Fruit fly (Drosophila melanogaster) whole organism, embryonic: ENCODE data around the gene CG13996.

Experiments used
- B-H1 ChIP-seq: fragments of 200-800 bp; sonication (Bioruptor generic); IDR thresholded peaks from 3 replicates; pipeline ENCODE4 v1.3.6; 2022; ENCODE audit warnings: missing biosample characterization, missing genetic modification characterization
- CG10209 ChIP-seq: fragments of 200-800 bp; sonication (Bioruptor generic); optimal IDR thresholded peaks from 3 replicates; lab custom pipeline; 2017; ENCODE audit warnings: missing biosample characterization, mild to moderate bottlenecking, missing genetic modification characterization, missing genetic modification reagents
- CG11247 ChIP-seq: fragments of 200-800 bp; sonication (Bioruptor generic); IDR thresholded peaks from 2 replicates; pipeline ENCODE4 v1.3.6; 2022; ENCODE audit warnings: missing biosample characterization, missing genetic modification characterization
- CG11504 ChIP-seq: fragments of 200-800 bp; sonication (Bioruptor generic); optimal IDR thresholded peaks from 3 replicates; lab custom pipeline; 2019; ENCODE audit warnings: missing biosample characterization, mild to moderate bottlenecking, missing genetic modification characterization, moderate library complexity
- CG12071 ChIP-seq: fragments of 200-800 bp; sonication (Bioruptor generic); optimal IDR thresholded peaks from 3 replicates; lab custom pipeline; 2018; ENCODE audit warnings: missing biosample characterization, mild to moderate bottlenecking, missing genetic modification characterization
- CG13287 ChIP-seq: fragments of 200-800 bp; sonication (Bioruptor generic); IDR thresholded peaks from 2 replicates; pipeline ENCODE4 v1.3.6; 2022; ENCODE audit warnings: missing biosample characterization, missing genetic modification characterization; ENCODE audit not compliant: partially characterized antibody
- CG13894 ChIP-seq: fragments of 200-800 bp; sonication (Bioruptor generic); optimal IDR thresholded peaks from 3 replicates; lab custom pipeline; 2018; ENCODE audit warnings: missing biosample characterization, mild to moderate bottlenecking, missing genetic modification characterization, moderate library complexity
- CG17829 ChIP-seq: fragments of 200-800 bp; optimal IDR thresholded peaks from 2 replicates; lab custom pipeline; 2019; ENCODE audit warnings: missing biosample characterization, mild to moderate bottlenecking, missing genetic modification characterization, moderate library complexity
- CG31441 ChIP-seq: fragments of 200-800 bp; sonication (Bioruptor generic); IDR thresholded peaks from 2 replicates; pipeline ENCODE4 v1.3.6; 2022; ENCODE audit warnings: missing biosample characterization, missing genetic modification characterization
- CG4282 ChIP-seq: fragments of 200-800 bp; sonication (Bioruptor generic); optimal IDR thresholded peaks from 2 replicates; lab custom pipeline; 2016; ENCODE audit warnings: missing biosample characterization, missing genetic modification characterization
- CG4328 ChIP-seq: fragments of 200-800 bp; sonication (Bioruptor generic); optimal IDR thresholded peaks from 3 replicates; lab custom pipeline; 2017; ENCODE audit warnings: missing biosample characterization, missing genetic modification reagents, missing genetic modification characterization
- CG6654 ChIP-seq: fragments of 200-800 bp; sonication (Bioruptor generic); optimal IDR thresholded peaks from 2 replicates; lab custom pipeline; 2017; ENCODE audit warnings: missing biosample characterization, mild to moderate bottlenecking, missing genetic modification characterization
- CG7963 ChIP-seq: fragments of 200-800 bp; sonication (Bioruptor generic); IDR thresholded peaks from 3 replicates; pipeline ENCODE4 v1.3.6; 2022; ENCODE audit warnings: missing biosample characterization, missing genetic modification characterization; ENCODE audit not compliant: partially characterized antibody
- CG8765 ChIP-seq: fragments of 200-800 bp; sonication (Bioruptor generic); IDR thresholded peaks from 2 replicates; pipeline ENCODE4 v1.3.6; 2022; ENCODE audit warnings: missing biosample characterization, missing genetic modification characterization
- Dbx ChIP-seq: fragments of 200-800 bp; sonication (Bioruptor generic); IDR thresholded peaks from 3 replicates; pipeline ENCODE4 v1.3.6; 2022; ENCODE audit warnings: missing biosample characterization, missing genetic modification characterization
- Gug ChIP-seq: fragments of 200-800 bp; sonication (Bioruptor generic); IDR thresholded peaks from 4 replicates; pipeline ENCODE4 v1.3.6; 2022; ENCODE audit warnings: missing biosample characterization, missing genetic modification characterization
- HLH4C ChIP-seq: fragments of 200-800 bp; sonication (Bioruptor generic); IDR thresholded peaks from 3 replicates; pipeline ENCODE4 v1.3.6; 2022; ENCODE audit warnings: missing biosample characterization, missing genetic modification characterization; ENCODE audit not compliant: partially characterized antibody
- HLH54F ChIP-seq: fragments of 200-800 bp; sonication (Bioruptor generic); optimal IDR thresholded peaks from 3 replicates; lab custom pipeline; 2016; ENCODE audit warnings: missing biosample characterization, missing genetic modification characterization
- HmgD ChIP-seq: fragments of 200-800 bp; sonication (Bioruptor generic); optimal IDR thresholded peaks from 3 replicates; lab custom pipeline; 2016; ENCODE audit warnings: missing biosample characterization, missing genetic modification characterization
- Hsf ChIP-seq: fragments of 200-800 bp; sonication (Bioruptor generic); optimal IDR thresholded peaks from 3 replicates; lab custom pipeline; 2016; ENCODE audit warnings: missing biosample characterization, missing genetic modification characterization
- Jarid2 ChIP-seq: fragments of 200-800 bp; sonication (Bioruptor generic); optimal IDR thresholded peaks from 3 replicates; lab custom pipeline; 2017; ENCODE audit warnings: mild to moderate bottlenecking, missing biosample characterization, missing genetic modification reagents, missing genetic modification characterization
- NFAT ChIP-seq: fragments of 200-800 bp; sonication (Bioruptor generic); IDR thresholded peaks from 2 replicates; pipeline ENCODE4 v1.3.6; 2022; ENCODE audit warnings: missing biosample characterization, missing genetic modification characterization
- Neu2 ChIP-seq: fragments of 200-800 bp; sonication (Bioruptor generic); optimal IDR thresholded peaks from 3 replicates; lab custom pipeline; 2016; ENCODE audit warnings: missing biosample characterization, missing genetic modification characterization, borderline replicate concordance
- Opbp ChIP-seq: fragments of 200-800 bp; sonication (Bioruptor generic); IDR thresholded peaks from 3 replicates; pipeline ENCODE4 v1.3.6; 2022; ENCODE audit warnings: missing biosample characterization, missing genetic modification characterization; ENCODE audit not compliant: partially characterized antibody
- Ptx1 ChIP-seq: fragments of 200-800 bp; sonication (Bioruptor generic); IDR thresholded peaks from 2 replicates; pipeline ENCODE4 v1.3.6; 2022; ENCODE audit warnings: missing biosample characterization, missing genetic modification characterization
- Rfx ChIP-seq: fragments of 200-800 bp; sonication (Bioruptor generic); IDR thresholded peaks from 2 replicates; pipeline ENCODE4 v1.3.6; 2022; ENCODE audit warnings: missing biosample characterization, missing genetic modification characterization
- Rx ChIP-seq: fragments of 200-800 bp; sonication (Bioruptor generic); IDR thresholded peaks from 2 replicates; pipeline ENCODE4 v1.3.6; 2022; ENCODE audit warnings: missing biosample characterization, missing genetic modification characterization
- Ssrp ChIP-seq: fragments of 200-800 bp; sonication (Bioruptor generic); optimal IDR thresholded peaks from 2 replicates; lab custom pipeline; 2018; ENCODE audit warnings: missing biosample characterization, mild to moderate bottlenecking, missing genetic modification characterization, moderate library complexity
- ap ChIP-seq: fragments of 200-800 bp; sonication (Bioruptor generic); IDR thresholded peaks from 2 replicates; pipeline ENCODE4 v1.3.6; 2022; ENCODE audit warnings: missing biosample characterization, missing genetic modification characterization
- cas ChIP-seq: fragments of 200-800 bp; sonication (Bioruptor generic); IDR thresholded peaks from 2 replicates; pipeline ENCODE4 v1.3.6; 2022; ENCODE audit warnings: missing biosample characterization, missing genetic modification characterization
- caup ChIP-seq: fragments of 200-800 bp; sonication (Bioruptor generic); optimal IDR thresholded peaks from 3 replicates; lab custom pipeline; 2017; ENCODE audit warnings: missing biosample characterization, mild to moderate bottlenecking, missing genetic modification characterization, moderate library complexity; ENCODE audit not compliant: severe bottlenecking
- crol ChIP-seq: fragments of 200-800 bp; sonication (Bioruptor generic); IDR thresholded peaks from 2 replicates; pipeline ENCODE4 v1.3.6; 2022; ENCODE audit warnings: missing biosample characterization, missing genetic modification characterization
- disco-r ChIP-seq: fragments of 200-800 bp; sonication (Bioruptor generic); optimal IDR thresholded peaks from 2 replicates; lab custom pipeline; 2016; ENCODE audit warnings: missing biosample characterization, missing genetic modification characterization
- dpn ChIP-seq, 2 experiments: fragments of 200-800 bp; sonication (Bioruptor generic); optimal IDR thresholded peaks; 3 replicates each; lab custom pipeline; 2016; ENCODE audit warnings: missing biosample characterization in 2 of 2, missing genetic modification characterization in 2 of 2
- fd96Cb ChIP-seq: fragments of 200-800 bp; sonication (Bioruptor generic); optimal IDR thresholded peaks from 2 replicates; lab custom pipeline; 2018; ENCODE audit warnings: missing biosample characterization, mild to moderate bottlenecking, missing genetic modification characterization, moderate library complexity
- gcm2 ChIP-seq: fragments of 200-800 bp; sonication (Bioruptor generic); optimal IDR thresholded peaks from 2 replicates; lab custom pipeline; 2016; ENCODE audit warnings: missing biosample characterization, missing genetic modification characterization
- hkb ChIP-seq, 2 experiments: fragments of 200-800 bp in 1 of 2; fragments of >200 bp in 1 of 2; sonication (Bioruptor generic) in 1 of 2; IDR thresholded peaks in 1 of 2; optimal IDR thresholded peaks in 1 of 2; 2 replicates each; pipeline versions ENCODE4 v1.3.6 to Lab custom; 2017 to 2022; ENCODE audit warnings: missing biosample characterization in 1 of 2, missing genetic modification characterization in 1 of 2
- kay ChIP-seq: fragments of 200-800 bp; sonication (Bioruptor generic); optimal IDR thresholded peaks from 2 replicates; lab custom pipeline; 2016; ENCODE audit warnings: missing biosample characterization, missing genetic modification characterization
- mam ChIP-seq: fragments of 200-800 bp; sonication (Bioruptor generic); optimal IDR thresholded peaks from 3 replicates; lab custom pipeline; 2016; ENCODE audit warnings: missing biosample characterization, missing genetic modification characterization
- mld ChIP-seq: fragments of 200-800 bp; sonication (Bioruptor generic); IDR thresholded peaks from 3 replicates; pipeline ENCODE4 v1.3.6; 2022; ENCODE audit warnings: missing biosample characterization, missing genetic modification characterization; ENCODE audit not compliant: partially characterized antibody
- pita ChIP-seq: fragments of 200-800 bp; sonication (Bioruptor generic); optimal IDR thresholded peaks from 2 replicates; lab custom pipeline; 2017; ENCODE audit warnings: missing biosample characterization, mild to moderate bottlenecking, missing genetic modification characterization
- pnt ChIP-seq: fragments of 200-800 bp; sonication (Bioruptor generic); optimal IDR thresholded peaks from 3 replicates; lab custom pipeline; 2016; ENCODE audit warnings: missing biosample characterization, missing genetic modification characterization
- ranshi ChIP-seq: fragments of 200-800 bp; sonication (Bioruptor generic); IDR thresholded peaks from 2 replicates; pipeline ENCODE4 v1.3.6; 2022; ENCODE audit warnings: missing biosample characterization, missing genetic modification characterization
- schlank ChIP-seq: fragments of 200-800 bp; sonication (Bioruptor generic); optimal IDR thresholded peaks from 2 replicates; lab custom pipeline; 2018; ENCODE audit warnings: missing biosample characterization, mild to moderate bottlenecking, missing genetic modification characterization
- sens ChIP-seq: fragments of 200-800 bp; sonication (Bioruptor generic); peaks from one replicate; lab custom pipeline; 2016; ENCODE audit warnings: missing biosample characterization, missing genetic modification characterization
- sug ChIP-seq: fragments of 200-800 bp; optimal IDR thresholded peaks from 2 replicates; lab custom pipeline; 2019; ENCODE audit warnings: missing biosample characterization, mild to moderate bottlenecking, missing genetic modification characterization, moderate library complexity
- tio ChIP-seq: fragments of 200-800 bp; sonication (Bioruptor generic); optimal IDR thresholded peaks from 2 replicates; lab custom pipeline; 2017; ENCODE audit warnings: missing biosample characterization, missing genetic modification characterization, inconsistent platforms
- twi ChIP-seq: fragments of 200-800 bp; optimal IDR thresholded peaks from 2 replicates; lab custom pipeline; 2019; ENCODE audit warnings: missing biosample characterization, mild to moderate bottlenecking, missing genetic modification characterization, moderate library complexity
- wek ChIP-seq: fragments of 200-800 bp; sonication (Bioruptor generic); optimal IDR thresholded peaks from 3 replicates; lab custom pipeline; 2018; ENCODE audit warnings: missing biosample characterization, mild to moderate bottlenecking, missing genetic modification characterization, moderate library complexity
- z ChIP-seq: fragments of 200-800 bp; sonication (Bioruptor generic); IDR thresholded peaks from 3 replicates; pipeline ENCODE4 v1.3.6; 2022; ENCODE audit warnings: missing biosample characterization, missing genetic modification characterization
- zfh2 ChIP-seq: fragments of 200-800 bp; sonication (Bioruptor generic); optimal IDR thresholded peaks from 2 replicates; lab custom pipeline; 2016; ENCODE audit warnings: missing biosample characterization, missing genetic modification characterization

The CG13996 gene

DNA sequence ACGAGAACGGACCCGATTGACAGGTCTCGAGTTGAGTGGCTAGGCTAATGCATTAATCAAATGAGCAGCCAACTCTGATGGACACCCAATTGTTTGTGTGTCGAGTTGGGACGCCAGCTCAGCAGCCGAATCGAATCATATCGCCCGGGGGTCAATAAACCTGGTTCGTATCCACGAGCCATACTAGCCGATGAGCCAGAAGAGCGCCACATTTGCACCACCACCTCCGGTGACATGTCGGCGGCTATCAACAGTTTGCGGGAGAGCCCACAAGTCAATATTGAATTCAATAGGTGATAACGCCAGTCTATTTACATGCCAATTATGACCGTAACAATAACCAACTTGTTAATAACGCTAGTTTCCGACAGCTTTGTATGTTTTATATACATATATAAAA, 46.5 kb upstream of the CG13996 start (continued):
- TF ChIP-seq CG12071 (GFP tag; lab: Kevin White, UChicago) (peak; percentile 84), NFAT (GFP tag; lab: Robert Waterston, UW) (peak; percentile 46; the same call in 1 of the 2 replicates), ranshi (peak; percentile 9; the same call in 1 of the 2 replicates), caup (GFP tag; lab: Kevin White, UChicago) (peak; percentile 84), wek (GFP tag; lab: Kevin White, UChicago) (peak; percentile 78), Gug (GFP tag; lab: Robert Waterston, UW) (no peak), Rx (GFP tag; lab: Robert Waterston, UW) (no peak; the same call in 1 of the 2 replicates), dpn (GFP tag; optimal IDR thresholded peaks at IDR 0.05; lab: Kevin White, UChicago) (no peak), pita (GFP tag; lab: Kevin White, UChicago) (no peak), Opbp (GFP tag; lab: Robert Waterston, UW) (no peak), CG11247 (no peak), schlank (tag; lab: Kevin White, UChicago) (peak; percentile 77), Jarid2 (peak; percentile 55), B-H1 (GFP tag; lab: Robert Waterston, UW) (no peak; the same call in 2 of the 3 replicates), Dbx (GFP tag; lab: Robert Waterston, UW) (peak; percentile 49; the same call in 1 of the 3 replicates), fd96Cb (tag; lab: Kevin White, UChicago) (peak; percentile 4), Hsf (GFP tag; lab: Kevin White, UChicago) (no peak), CG31441 (GFP tag; lab: Robert Waterston, UW) (peak; percentile 47; the same call in 1 of the 2 replicates), CG7963 (GFP tag; lab: Robert Waterston, UW) (no peak), CG10209 (GFP tag; lab: Kevin White, UChicago) (peak; percentile 74), CG8765 (GFP tag; lab: Robert Waterston, UW) (no peak), CG11504 (tag; lab: Kevin White, UChicago) (peak; percentile 35), Rfx (peak; percentile 36; the same call in 1 of the 2 replicates), z (GFP tag; lab: Robert Waterston, UW) (peak; percentile 75), CG17829 (tag; lab: Kevin White, UChicago) (no peak), HmgD (no peak), zfh2 (GFP tag; lab: Kevin White, UChicago) (no peak), tio (GFP tag; lab: Kevin White, UChicago) (no peak), twi (tag; lab: Kevin White, UChicago) (no peak), Ptx1 (no peak), Ssrp (tag; lab: Kevin White, UChicago) (no peak), ap (0 out of 2 replicates have a peak, but pooled peaks have one; percentile 26), cas (no peak), disco-r (no peak), CG13287 (GFP tag; lab: Robert Waterston, UW) (no peak), CG6654 (GFP tag; lab: Kevin White, UChicago) (no peak), Neu2 (GFP tag; lab: Kevin White, UChicago) (no peak), HLH54F (GFP tag; lab: Kevin White, UChicago) (no peak)

DNA sequence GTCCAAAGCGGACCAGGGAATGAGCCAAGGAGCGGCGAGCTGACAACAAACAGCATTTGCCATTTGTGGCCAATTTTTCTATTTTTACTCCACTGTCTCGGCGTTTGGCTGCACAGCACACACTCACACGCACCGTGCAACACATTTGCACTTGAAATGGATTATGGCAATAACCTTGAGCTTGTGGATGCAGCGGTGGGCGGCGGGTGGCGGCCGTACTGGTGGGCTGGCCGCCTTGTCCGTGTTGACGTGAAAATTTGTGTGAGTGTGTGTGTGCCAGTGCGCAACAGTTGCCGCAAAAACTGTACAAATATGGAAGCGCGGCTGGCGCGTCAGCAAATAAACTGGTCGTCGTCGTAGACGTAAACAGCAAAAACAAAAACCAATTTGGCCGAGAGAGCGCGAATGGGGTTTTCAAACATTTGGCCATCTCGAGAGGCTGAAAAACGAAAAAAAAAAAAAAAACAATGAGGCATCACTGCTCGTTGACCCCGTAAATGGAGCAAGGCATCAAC, 45.6 kb upstream of the CG13996 start:
- TF ChIP-seq mld (GFP tag; lab: Robert Waterston, UW), result no peak
- no peak for TF ChIP-seq kay (GFP tag; lab: Kevin White, UChicago)
- TF ChIP-seq sug (tag; lab: Kevin White, UChicago), result no peak
- no peak for TF ChIP-seq fd96Cb (tag; lab: Kevin White, UChicago)
- TF ChIP-seq mam (GFP tag; lab: Kevin White, UChicago), result no peak
- no peak for TF ChIP-seq CG4328 (GFP tag; lab: Kevin White, UChicago)
- TF ChIP-seq sens, result peak; percentile 23
- TF ChIP-seq pnt (GFP tag; lab: Kevin White, UChicago), result no peak
- peak; percentile 40; the same call in 1 of the 2 replicates for TF ChIP-seq crol (GFP tag; lab: Robert Waterston, UW)
- no peak for TF ChIP-seq gcm2 (GFP tag; lab: Kevin White, UChicago)
- no peak for TF ChIP-seq hkb (optimal IDR thresholded peaks at IDR 0.05; lab: Kevin White, UChicago)
- 0 out of 2 replicates have a peak, but pooled peaks have one; percentile 12 for TF ChIP-seq hkb (GFP tag; IDR thresholded peaks at IDR 0.05; lab: Robert Waterston, UW)
- 0 out of 3 replicates have a peak, but pooled peaks have one; percentile 40 for TF ChIP-seq HLH4C
- no peak for TF ChIP-seq CG13894 (tag; lab: Kevin White, UChicago)
- no peak for TF ChIP-seq CG4282 (GFP tag; lab: Kevin White, UChicago)
